Worm (Caenorhabditis elegans) whole organism, young adult: ENCODE data around the gene hipr-1.

Experiments used
- C17E4.6 ChIP-seq: fragments of 200-800 bp; sonication (Bioruptor generic); IDR thresholded peaks from 2 replicates; pipeline ENCODE4 v1.3.6; 2022; ENCODE audit warnings: missing genetic modification reagents, missing genetic modification characterization, missing compliant biosample characterization
- D2030.7 ChIP-seq: fragments of 200-800 bp; sonication (Bioruptor generic); IDR thresholded peaks from 2 replicates; pipeline ENCODE4 v1.3.6; 2022; ENCODE audit warnings: missing genetic modification reagents, missing genetic modification characterization, missing compliant biosample characterization
- F33H1.4 ChIP-seq: fragments of 200-800 bp; sonication (Bioruptor generic); IDR thresholded peaks from 2 replicates; pipeline ENCODE4 v1.3.6; 2022; ENCODE audit warnings: missing genetic modification reagents, missing genetic modification characterization, missing compliant biosample characterization
- F49E8.2 ChIP-seq: sonication (generic microtip); optimal IDR thresholded peaks from 3 replicates; lab custom pipeline; 2017; ENCODE audit warnings: missing genetic modification characterization, mild to moderate bottlenecking, missing compliant biosample characterization, antibody characterized with exemption, moderate library complexity; ENCODE audit not compliant: insufficient read depth
- F52B5.7 ChIP-seq: sonication (generic microtip); optimal IDR thresholded peaks from 2 replicates; lab custom pipeline; 2016; ENCODE audit warnings: mild to moderate bottlenecking, missing genetic modification characterization, missing compliant biosample characterization
- F55B11.4 ChIP-seq: sonication (generic microtip); optimal IDR thresholded peaks from 2 replicates; lab custom pipeline; 2016; ENCODE audit warnings: missing compliant biosample characterization, missing genetic modification characterization, borderline replicate concordance; ENCODE audit not compliant: insufficient read depth
- K11D2.4 ChIP-seq: fragments of 200-800 bp; sonication (Bioruptor generic); IDR thresholded peaks from 2 replicates; pipeline ENCODE4 v1.3.6; 2022; ENCODE audit warnings: missing genetic modification reagents, missing genetic modification characterization, missing compliant biosample characterization
- Y67H2A.10 ChIP-seq: fragments of 200-800 bp; sonication (Bioruptor generic); conservative IDR thresholded peaks from 2 replicates; pipeline ENCODE4 v1.3.6; 2022; ENCODE audit warnings: missing genetic modification reagents, missing genetic modification characterization, missing compliant biosample characterization
- atf-7 ChIP-seq: sonication (generic microtip); optimal IDR thresholded peaks from 2 replicates; lab custom pipeline; 2017; ENCODE audit warnings: mild to moderate bottlenecking, missing genetic modification characterization, missing compliant biosample characterization
- athp-1 ChIP-seq: sonication (generic microtip); optimal IDR thresholded peaks from 2 replicates; lab custom pipeline; 2017; ENCODE audit warnings: mild to moderate bottlenecking, missing genetic modification characterization, missing compliant biosample characterization
- ceh-58 ChIP-seq: fragments of 200-800 bp; sonication (Bioruptor generic); IDR thresholded peaks from 2 replicates; pipeline ENCODE4 v1.3.6; 2022; ENCODE audit warnings: missing genetic modification characterization, missing compliant biosample characterization
- chd-7 ChIP-seq: sonication (generic microtip); optimal IDR thresholded peaks from 2 replicates; lab custom pipeline; 2016; ENCODE audit warnings: mild to moderate bottlenecking, missing genetic modification characterization, moderate library complexity, missing compliant biosample characterization
- egl-44 ChIP-seq: fragments of 200-800 bp; sonication (Bioruptor generic); IDR thresholded peaks from 2 replicates; pipeline ENCODE4 v1.3.6; 2022; ENCODE audit warnings: missing genetic modification reagents, missing genetic modification characterization, missing compliant biosample characterization
- ekl-4 ChIP-seq: fragments of 200-800 bp; sonication (Bioruptor generic); IDR thresholded peaks from 2 replicates; pipeline ENCODE4 v1.3.6; 2022; ENCODE audit warnings: missing genetic modification reagents, missing genetic modification characterization, missing compliant biosample characterization
- hlh-12 ChIP-seq: sonication (generic microtip); optimal IDR thresholded peaks from 2 replicates; lab custom pipeline; 2016; ENCODE audit warnings: missing genetic modification characterization, missing compliant biosample characterization
- hlh-26 ChIP-seq: fragments of 200-800 bp; sonication (Bioruptor generic); conservative IDR thresholded peaks from 2 replicates; pipeline ENCODE4 v1.3.6; 2022; ENCODE audit warnings: missing genetic modification reagents, missing genetic modification characterization, missing compliant biosample characterization
- hmg-20 ChIP-seq: fragments of 200-800 bp; sonication (Bioruptor generic); IDR thresholded peaks from 2 replicates; pipeline ENCODE4 v1.3.6; 2022; ENCODE audit warnings: missing genetic modification reagents, missing genetic modification characterization, missing compliant biosample characterization
- hsf-1 ChIP-seq: fragments of 200-800 bp; sonication (Bioruptor generic); IDR thresholded peaks from 2 replicates; pipeline ENCODE4 v1.3.6; 2022; ENCODE audit warnings: missing genetic modification reagents, missing genetic modification characterization, missing compliant biosample characterization
- madf-6 ChIP-seq: fragments of 200-800 bp; sonication (Bioruptor generic); IDR thresholded peaks from 2 replicates; pipeline ENCODE4 v1.3.6; 2022; ENCODE audit warnings: missing genetic modification reagents, missing genetic modification characterization, missing compliant biosample characterization
- nfya-1 ChIP-seq: sonication (generic microtip); optimal IDR thresholded peaks from 2 replicates; lab custom pipeline; 2017; ENCODE audit warnings: antibody characterized with exemption, missing compliant biosample characterization, missing genetic modification characterization, borderline replicate concordance; ENCODE audit not compliant: insufficient read depth
- nfya-2 ChIP-seq: fragments of 200-800 bp; sonication (Bioruptor generic); IDR thresholded peaks from 2 replicates; pipeline ENCODE4 v1.3.6; 2022; ENCODE audit warnings: missing genetic modification reagents, missing genetic modification characterization, missing compliant biosample characterization
- nhr-179 ChIP-seq: sonication (generic microtip); optimal IDR thresholded peaks from 2 replicates; lab custom pipeline; 2016; ENCODE audit warnings: mild to moderate bottlenecking, missing genetic modification characterization, missing compliant biosample characterization
- nhr-27 ChIP-seq: fragments of 200-800 bp; sonication (Bioruptor generic); optimal IDR thresholded peaks from 2 replicates; lab custom pipeline; 2018; ENCODE audit warnings: mild to moderate bottlenecking, missing genetic modification characterization, moderate library complexity, missing compliant biosample characterization
- nhr-80 ChIP-seq: sonication (generic microtip); optimal IDR thresholded peaks from 2 replicates; lab custom pipeline; 2016; ENCODE audit warnings: missing genetic modification characterization, missing compliant biosample characterization
- pbrm-1 ChIP-seq: fragments of 200-800 bp; sonication (Bioruptor generic); IDR thresholded peaks from 2 replicates; pipeline ENCODE4 v1.3.6; 2022; ENCODE audit warnings: missing genetic modification reagents, missing genetic modification characterization, missing compliant biosample characterization
- snpc-4 ChIP-seq, 5 experiments: fragments of 150-350 bp in 1 of 5; sonication (generic microtip) in 4 of 5; optimal IDR thresholded peaks; 2 replicates each; lab custom pipeline; 2014 to 2018; ENCODE audit warnings: missing genetic modification characterization in 5 of 5, missing biosample characterization in 3 of 5, antibody characterized with exemption in 2 of 5, mild to moderate bottlenecking in 2 of 5, missing compliant biosample characterization in 2 of 5, missing genotype in 2 of 5, moderate library complexity in 2 of 5, missing genetic modification reagents in 1 of 5
- unc-62 ChIP-seq: fragments of 150-350 bp; optimal IDR thresholded peaks from 2 replicates; lab custom pipeline; 2014; ENCODE audit warnings: missing biosample characterization, missing genetic modification reagents, missing genetic modification characterization
- xnd-1 ChIP-seq: sonication (generic microtip); optimal IDR thresholded peaks from 2 replicates; lab custom pipeline; 2016; ENCODE audit warnings: missing genotype, missing genetic modification reagents, missing genetic modification characterization, missing compliant biosample characterization
- zim-3 ChIP-seq: sonication (generic microtip); optimal IDR thresholded peaks from 2 replicates; lab custom pipeline; 2017; ENCODE audit warnings: mild to moderate bottlenecking, missing genetic modification characterization, moderate library complexity, missing compliant biosample characterization
- ztf-26 ChIP-seq: sonication (generic microtip); optimal IDR thresholded peaks from 2 replicates; lab custom pipeline; 2017; ENCODE audit warnings: missing genetic modification characterization, missing compliant biosample characterization
- ztf-28 ChIP-seq: fragments of 200-800 bp; sonication (Bioruptor generic); IDR thresholded peaks from 2 replicates; pipeline ENCODE4 v1.3.6; 2022; ENCODE audit warnings: missing genetic modification reagents, missing genetic modification characterization, missing compliant biosample characterization
- ztf-6 ChIP-seq: fragments of 200-800 bp; sonication (Bioruptor generic); IDR thresholded peaks from 2 replicates; pipeline ENCODE4 v1.3.6; 2022; ENCODE audit warnings: missing genetic modification reagents, missing genetic modification characterization, missing compliant biosample characterization

The hipr-1 gene

DNA sequence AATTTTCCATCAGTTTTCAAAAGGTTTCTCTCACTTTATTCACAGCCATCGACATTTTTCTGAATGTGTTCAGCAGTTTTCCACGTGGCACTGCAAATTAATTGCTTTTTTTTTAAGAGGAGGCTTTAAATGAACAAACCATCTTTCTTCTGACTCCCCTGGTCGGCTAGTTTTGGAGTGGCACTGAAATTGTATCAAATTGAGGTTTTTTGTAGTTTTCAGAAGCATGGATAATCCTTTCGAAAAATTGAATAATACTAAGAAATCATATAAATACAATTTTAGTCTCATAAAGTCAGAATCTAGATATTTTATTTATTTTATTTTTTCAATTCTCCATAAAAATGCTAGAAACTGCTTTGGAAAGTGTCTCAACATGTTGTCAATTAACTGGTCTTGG, 15.2 kb upstream of the hipr-1 start, which contains the start of gene B0303.16:
Gene B0303.16 (plus strand): TSS at position 301 of the 400 bp plus-strand sequence.
- TF ChIP-seq K11D2.4 (GFP tag; lab: Robert Waterston, UW): no peak
- no peak for TF ChIP-seq nfya-1 (tag; lab: Kevin White, UChicago)
- TF ChIP-seq xnd-1 (tag; lab: Kevin White, UChicago): no peak
- TF ChIP-seq pbrm-1 (GFP tag; lab: Robert Waterston, UW): no peak
- no peak for TF ChIP-seq F52B5.7 (tag; lab: Kevin White, UChicago)
- TF ChIP-seq Y67H2A.10 (GFP tag; lab: Robert Waterston, UW): no peak
- TF ChIP-seq hsf-1 (GFP tag; lab: Robert Waterston, UW): no peak
- no peak for TF ChIP-seq F55B11.4 (tag; lab: Kevin White, UChicago)
- no peak for TF ChIP-seq ekl-4 (GFP tag; lab: Robert Waterston, UW)
- TF ChIP-seq, all 124 proteins: peak for 0

DNA sequence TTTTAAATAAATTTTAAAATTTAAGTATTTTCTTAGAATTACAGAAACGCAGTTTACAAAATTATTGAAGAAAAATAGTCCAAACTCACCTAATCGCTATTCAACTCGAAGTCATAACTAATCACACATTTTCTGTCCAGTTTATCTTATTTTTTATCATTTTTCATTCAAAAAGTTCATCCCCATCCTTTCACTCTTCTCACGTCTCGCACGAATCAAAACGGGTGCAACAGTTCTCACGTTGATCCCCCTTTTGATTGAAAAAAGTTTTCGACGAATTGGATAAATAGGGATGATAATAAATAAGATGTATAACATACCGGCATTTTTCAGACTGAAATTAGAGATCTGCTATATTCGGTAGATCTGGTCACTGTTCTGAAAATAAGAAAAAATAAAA, 10.3 kb upstream of the hipr-1 start:
- no peak for TF ChIP-seq nfya-2 (GFP tag; lab: Robert Waterston, UW)
- TF ChIP-seq hlh-26 (GFP tag; lab: Robert Waterston, UW): no peak
- no peak for TF ChIP-seq hmg-20 (GFP tag; lab: Robert Waterston, UW)
- TF ChIP-seq C17E4.6 (GFP tag; lab: Robert Waterston, UW): no peak

DNA sequence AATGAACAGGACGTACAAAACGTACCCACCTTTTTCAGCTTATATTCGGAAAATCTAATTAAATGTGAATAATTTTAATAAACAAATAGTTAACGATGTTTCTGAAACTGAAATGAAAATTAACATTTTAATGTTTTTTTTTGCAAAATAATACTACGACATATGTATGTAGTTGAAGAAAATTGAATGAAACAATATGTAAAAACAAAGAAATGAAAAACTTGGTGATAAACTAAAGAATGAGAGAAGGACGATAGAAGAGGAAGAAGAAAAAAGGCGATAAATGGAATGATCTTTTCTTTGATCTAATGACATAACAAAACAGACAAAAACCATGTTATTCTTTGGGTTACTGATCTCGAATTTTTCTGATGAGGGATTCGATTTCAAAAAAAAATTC, 9.7 kb upstream of the hipr-1 start, which contains the start of gene B0303.11:
Gene B0303.11 (minus strand): TSS at position 101 of the 400 bp plus-strand sequence.
- TF ChIP-seq Y67H2A.10 (GFP tag; lab: Robert Waterston, UW) (no peak), chd-7 (tag; lab: Kevin White, UChicago) (no peak), nhr-80 (tag; lab: Kevin White, UChicago) (no peak), unc-62 (GFP tag; lab: Kevin White, UChicago) (no peak), snpc-4 (GFP tag; optimal IDR thresholded peaks at IDR 0.05; lab: Kevin White, UChicago) (no peak), snpc-4 (tag; optimal IDR thresholded peaks at IDR 0.05; lab: Kevin White, UChicago) (no peak), atf-7 (tag; lab: Kevin White, UChicago) (no peak), ztf-6 (no peak), ceh-58 (GFP tag; lab: Robert Waterston, UW) (no peak), ztf-26 (no peak), F55B11.4 (tag; lab: Kevin White, UChicago) (no peak), nhr-27 (tag; lab: Kevin White, UChicago) (no peak), ztf-28 (GFP tag; lab: Robert Waterston, UW) (no peak), hlh-12 (tag; lab: Kevin White, UChicago) (no peak), zim-3 (tag; lab: Kevin White, UChicago) (no peak), F49E8.2 (tag; lab: Kevin White, UChicago) (no peak), madf-6 (GFP tag; lab: Robert Waterston, UW) (no peak), D2030.7 (no peak), F33H1.4 (GFP tag; lab: Robert Waterston, UW) (no peak), nhr-179 (tag; lab: Kevin White, UChicago) (no peak)
- TF ChIP-seq, all 124 proteins: peak for 0

DNA sequence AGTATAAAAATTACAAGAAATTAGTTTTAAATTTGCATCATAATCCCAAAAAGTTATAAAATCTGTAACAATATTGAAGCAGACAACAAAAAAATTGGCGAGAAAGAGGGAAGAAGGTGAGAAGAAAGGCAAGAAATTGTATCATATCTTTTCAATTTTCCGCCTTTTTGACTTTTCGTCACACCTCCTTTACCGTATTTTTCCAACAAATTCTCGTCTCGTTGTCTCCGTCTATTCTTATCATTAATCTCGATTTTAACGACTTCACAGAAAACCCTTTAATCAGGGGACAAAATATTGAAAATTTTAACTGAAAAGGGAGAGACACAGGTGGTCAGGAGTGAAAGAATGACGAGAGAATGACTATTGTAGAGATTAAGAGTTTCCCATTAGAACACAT, 7.0 kb upstream of the hipr-1 start:
- no peak for TF ChIP-seq egl-44
- no peak for TF ChIP-seq athp-1
